Worm (Caenorhabditis elegans) whole organism, L1 larva: ENCODE data around the gene Y37D8A.26.

Source experiments
- C04F5.9 ChIP-seq: sonication (generic microtip); optimal IDR thresholded peaks from 2 replicates; lab custom pipeline; 2016; ENCODE audit warnings: missing genetic modification characterization, missing compliant biosample characterization
- C16A3.4 ChIP-seq: fragments of 150-350 bp; optimal IDR thresholded peaks from 2 replicates; lab custom pipeline; 2014; ENCODE audit warnings: missing biosample characterization, missing genetic modification characterization
- F16B12.6 ChIP-seq: fragments of 150-350 bp; optimal IDR thresholded peaks from 2 replicates; lab custom pipeline; 2014; ENCODE audit warnings: missing biosample characterization, missing genetic modification characterization
- aha-1 ChIP-seq: fragments of 150-350 bp; optimal IDR thresholded peaks from 2 replicates; lab custom pipeline; 2014; ENCODE audit warnings: missing biosample characterization, missing genetic modification characterization
- alr-1 ChIP-seq: fragments of 200-800 bp; sonication (Bioruptor generic); optimal IDR thresholded peaks from 2 replicates; lab custom pipeline; 2018; ENCODE audit warnings: borderline replicate concordance, mild to moderate bottlenecking, missing genetic modification characterization, missing compliant biosample characterization
- aly-2 ChIP-seq: fragments of 150-350 bp; optimal IDR thresholded peaks from 2 replicates; lab custom pipeline; 2014; ENCODE audit warnings: missing biosample characterization, missing genetic modification characterization
- ama-1 ChIP-seq: fragments of 150-350 bp; optimal IDR thresholded peaks from 2 replicates; lab custom pipeline; 2014
- blmp-1 ChIP-seq: fragments of 150-350 bp; optimal IDR thresholded peaks from 2 replicates; lab custom pipeline; 2014; ENCODE audit warnings: missing biosample characterization, missing genetic modification characterization
- ceh-63 ChIP-seq: fragments of 200-800 bp; sonication (Bioruptor generic); optimal IDR thresholded peaks from 2 replicates; lab custom pipeline; 2018; ENCODE audit warnings: mild to moderate bottlenecking, missing genetic modification characterization, missing compliant biosample characterization
- ceh-82 ChIP-seq, 3 experiments: fragments of 150-350 bp in 1 of 3; sonication (generic microtip) in 2 of 3; optimal IDR thresholded peaks; 2 replicates each; lab custom pipeline; 2014 to 2017; ENCODE audit warnings: missing biosample characterization in 3 of 3, missing genetic modification characterization in 3 of 3
- ceh-90 ChIP-seq: sonication (generic microtip); optimal IDR thresholded peaks from 2 replicates; lab custom pipeline; 2016; ENCODE audit warnings: missing genetic modification characterization, missing compliant biosample characterization
- dpl-1 ChIP-seq, 3 experiments: fragments of 150-350 bp in 2 of 3; sonication (generic microtip) in 1 of 3; optimal IDR thresholded peaks; 2 replicates each; lab custom pipeline; 2014 to 2017; ENCODE audit warnings: missing biosample characterization in 3 of 3, missing genetic modification characterization in 3 of 3, missing genetic modification reagents in 3 of 3
- dsc-1 ChIP-seq: sonication (generic microtip); optimal IDR thresholded peaks from 2 replicates; lab custom pipeline; 2016; ENCODE audit warnings: mild to moderate bottlenecking, missing genetic modification characterization, missing compliant biosample characterization
- efl-3 ChIP-seq: fragments of 200-800 bp; sonication (Bioruptor generic); optimal IDR thresholded peaks from 2 replicates; lab custom pipeline; 2018; ENCODE audit warnings: mild to moderate bottlenecking, missing genetic modification characterization, missing compliant biosample characterization
- egl-13 ChIP-seq: sonication (generic microtip); optimal IDR thresholded peaks from 2 replicates; lab custom pipeline; 2016; ENCODE audit warnings: missing genotype, missing genetic modification reagents, missing genetic modification characterization, missing compliant biosample characterization
- egl-27 ChIP-seq, 2 experiments: fragments of 150-350 bp in 1 of 2; sonication (generic microtip); optimal IDR thresholded peaks; 3 replicates each; lab custom pipeline; 2017 to 2018; ENCODE audit warnings: missing biosample characterization in 2 of 2, missing genetic modification characterization in 2 of 2, missing genetic modification reagents in 2 of 2
- elt-2 ChIP-seq: sonication (generic microtip); optimal IDR thresholded peaks from 2 replicates; lab custom pipeline; 2016; ENCODE audit warnings: missing genetic modification characterization, mild to moderate bottlenecking, inconsistent platforms, missing compliant biosample characterization, missing genetic modification reagents
- grh-1 ChIP-seq: fragments of 200-800 bp; sonication (Bioruptor generic); IDR thresholded peaks from 2 replicates; pipeline ENCODE4 v1.3.6; 2022; ENCODE audit warnings: missing genetic modification reagents, missing genetic modification characterization, missing compliant biosample characterization
- hlh-4 ChIP-seq: sonication (generic microtip); optimal IDR thresholded peaks from 2 replicates; lab custom pipeline; 2016; ENCODE audit warnings: mild to moderate bottlenecking, missing genetic modification characterization, missing compliant biosample characterization
- hpl-2 ChIP-seq: fragments of 150-350 bp; optimal IDR thresholded peaks from 2 replicates; lab custom pipeline; 2014; ENCODE audit warnings: missing biosample characterization, missing genetic modification reagents, missing genetic modification characterization
- isw-1 ChIP-seq: fragments of 200-800 bp; sonication (Bioruptor generic); IDR thresholded peaks from 2 replicates; pipeline ENCODE4 v1.3.6; 2022; ENCODE audit warnings: missing genetic modification characterization, missing compliant biosample characterization
- jun-1 ChIP-seq: fragments of 150-350 bp; optimal IDR thresholded peaks from 2 replicates; lab custom pipeline; 2014; ENCODE audit warnings: missing biosample characterization, missing genetic modification reagents, missing genetic modification characterization
- lin-13 ChIP-seq: fragments of 150-350 bp; optimal IDR thresholded peaks from 2 replicates; lab custom pipeline; 2014; ENCODE audit warnings: missing biosample characterization, missing genetic modification reagents, missing genetic modification characterization
- lin-35 ChIP-seq, 2 experiments: fragments of 150-350 bp; optimal IDR thresholded peaks; 2 replicates each; lab custom pipeline; 2014; ENCODE audit warnings: missing biosample characterization in 2 of 2, missing genetic modification characterization in 2 of 2, missing genetic modification reagents in 2 of 2
- lir-3 ChIP-seq: sonication (generic microtip); optimal IDR thresholded peaks from 2 replicates; lab custom pipeline; 2016; ENCODE audit warnings: mild to moderate bottlenecking, missing genetic modification characterization, moderate library complexity, missing compliant biosample characterization; ENCODE audit not compliant: poor library complexity
- mdl-1 ChIP-seq, 2 experiments: fragments of 150-350 bp; optimal IDR thresholded peaks; 2 replicates each; lab custom pipeline; 2014 to 2017; ENCODE audit warnings: missing biosample characterization in 2 of 2, missing genetic modification characterization in 2 of 2, inconsistent platforms in 1 of 2
- nhr-12 ChIP-seq: sonication (generic microtip); optimal IDR thresholded peaks from 2 replicates; lab custom pipeline; 2017; ENCODE audit warnings: missing biosample characterization, missing genetic modification characterization
- nhr-19 ChIP-seq: fragments of 200-800 bp; sonication (Bioruptor generic); conservative IDR thresholded peaks from 2 replicates; pipeline ENCODE4 v1.3.6; 2022; ENCODE audit warnings: missing genetic modification characterization, missing compliant biosample characterization
- nhr-20 ChIP-seq: sonication (generic microtip); optimal IDR thresholded peaks from 2 replicates; lab custom pipeline; 2016; ENCODE audit warnings: mild to moderate bottlenecking, missing genetic modification characterization, missing compliant biosample characterization
- nhr-237 ChIP-seq: fragments of 150-350 bp; optimal IDR thresholded peaks from 2 replicates; lab custom pipeline; 2014; ENCODE audit warnings: missing biosample characterization, missing genetic modification characterization
- nhr-28 ChIP-seq: fragments of 150-350 bp; optimal IDR thresholded peaks from 2 replicates; lab custom pipeline; 2014; ENCODE audit warnings: missing biosample characterization, missing genetic modification characterization
- nhr-47 ChIP-seq: sonication (generic microtip); optimal IDR thresholded peaks from 2 replicates; lab custom pipeline; 2016; ENCODE audit warnings: mild to moderate bottlenecking, missing genetic modification characterization, moderate library complexity, missing compliant biosample characterization
- nhr-71 ChIP-seq: sonication (generic microtip); optimal IDR thresholded peaks from 2 replicates; lab custom pipeline; 2016; ENCODE audit warnings: mild to moderate bottlenecking, missing genetic modification characterization, moderate library complexity, missing compliant biosample characterization
- nhr-76 ChIP-seq: sonication (generic microtip); optimal IDR thresholded peaks from 2 replicates; lab custom pipeline; 2017; ENCODE audit warnings: missing biosample characterization, missing genetic modification characterization
- nhr-77 ChIP-seq: fragments of 150-350 bp; optimal IDR thresholded peaks from 2 replicates; lab custom pipeline; 2014; ENCODE audit warnings: missing biosample characterization, missing genetic modification characterization
- nhr-84 ChIP-seq: sonication (generic microtip); optimal IDR thresholded peaks from 2 replicates; lab custom pipeline; 2017; ENCODE audit warnings: missing biosample characterization, missing genetic modification characterization
- nhr-85 ChIP-seq: sonication (generic microtip); peaks from one replicate; lab custom pipeline; 2016; ENCODE audit warnings: missing genetic modification characterization, inconsistent platforms, missing compliant biosample characterization
- nhr-90 ChIP-seq: sonication (generic microtip); optimal IDR thresholded peaks from 2 replicates; lab custom pipeline; 2016; ENCODE audit warnings: mild to moderate bottlenecking, missing genetic modification characterization, missing compliant biosample characterization; ENCODE audit not compliant: poor library complexity
- pag-3 ChIP-seq: sonication (generic microtip); optimal IDR thresholded peaks from 2 replicates; lab custom pipeline; 2017; ENCODE audit warnings: missing genetic modification characterization, mild to moderate bottlenecking, missing compliant biosample characterization, antibody characterized with exemption, borderline replicate concordance; ENCODE audit not compliant: insufficient read depth
- pax-3 ChIP-seq: fragments of 200-800 bp; sonication (Bioruptor generic); optimal IDR thresholded peaks from 2 replicates; lab custom pipeline; 2018; ENCODE audit warnings: mild to moderate bottlenecking, missing genetic modification characterization, moderate library complexity, missing compliant biosample characterization
- pqm-1 ChIP-seq: sonication (generic microtip); optimal IDR thresholded peaks from 3 replicates; lab custom pipeline; 2017; ENCODE audit warnings: missing biosample characterization, missing genetic modification characterization
- rnt-1 ChIP-seq: sonication (generic microtip); optimal IDR thresholded peaks from 2 replicates; lab custom pipeline; 2016; ENCODE audit warnings: mild to moderate bottlenecking, missing genetic modification characterization, moderate library complexity, missing compliant biosample characterization
- snpc-4 ChIP-seq: fragments of 150-350 bp; optimal IDR thresholded peaks from 2 replicates; lab custom pipeline; 2014; ENCODE audit warnings: missing biosample characterization, missing genetic modification characterization
- snu-23 ChIP-seq: sonication (generic microtip); optimal IDR thresholded peaks from 2 replicates; lab custom pipeline; 2016; ENCODE audit warnings: missing genetic modification characterization, missing compliant biosample characterization
- sox-4 ChIP-seq: sonication (generic microtip); optimal IDR thresholded peaks from 2 replicates; lab custom pipeline; 2016; ENCODE audit warnings: missing genetic modification characterization, missing compliant biosample characterization
- sup-37 ChIP-seq: fragments of 200-800 bp; sonication (Bioruptor generic); optimal IDR thresholded peaks from 2 replicates; lab custom pipeline; 2018; ENCODE audit warnings: mild to moderate bottlenecking, missing genetic modification characterization, missing compliant biosample characterization
- tlp-1 ChIP-seq: fragments of 150-350 bp; optimal IDR thresholded peaks from 2 replicates; lab custom pipeline; 2014; ENCODE audit warnings: missing biosample characterization, missing genetic modification characterization
- unc-62 ChIP-seq: fragments of 150-350 bp; optimal IDR thresholded peaks from 2 replicates; lab custom pipeline; 2014; ENCODE audit warnings: missing biosample characterization, missing genetic modification reagents, missing genetic modification characterization
- unc-86 ChIP-seq: sonication (generic microtip); optimal IDR thresholded peaks from 2 replicates; lab custom pipeline; 2016; ENCODE audit warnings: missing genetic modification characterization, missing compliant biosample characterization
- unc-98 ChIP-seq: fragments of 200-800 bp; sonication (Bioruptor generic); IDR thresholded peaks from 2 replicates; pipeline ENCODE4 v1.3.6; 2022; ENCODE audit warnings: missing genetic modification characterization, missing compliant biosample characterization
- vab-15 ChIP-seq: sonication (generic microtip); optimal IDR thresholded peaks from 2 replicates; lab custom pipeline; 2017; ENCODE audit warnings: missing genotype, mild to moderate bottlenecking, missing genetic modification characterization, missing compliant biosample characterization
- zag-1 ChIP-seq: fragments of 150-350 bp; optimal IDR thresholded peaks from 2 replicates; lab custom pipeline; 2014; ENCODE audit warnings: missing biosample characterization, missing genetic modification characterization
- ztf-11 ChIP-seq, 2 experiments: sonication (generic microtip); optimal IDR thresholded peaks; 2 replicates each; lab custom pipeline; 2016 to 2017; ENCODE audit warnings: missing genetic modification characterization in 2 of 2, missing biosample characterization in 1 of 2, missing compliant biosample characterization in 1 of 2
- ztf-4 ChIP-seq: fragments of 150-350 bp; optimal IDR thresholded peaks from 2 replicates; lab custom pipeline; 2014; ENCODE audit warnings: missing biosample characterization, missing genetic modification characterization

The Y37D8A.26 gene

ce11 chrIII:12838913-12839366 is 17.6 kb downstream of the Y37D8A.26 start, which contains the start of gene Y37D8A.4:
Gene Y37D8A.4, minus strand, starts transcription at chrIII:12838963.
- TF ChIP-seq rnt-1 (tag; lab: Kevin White, UChicago) (no peak), snu-23 (GFP tag; lab: Kevin White, UChicago) (peak; percentile 14), aly-2 (no peak), nhr-20 (tag; lab: Kevin White, UChicago) (peak; percentile 21), ceh-63 (GFP tag; lab: Kevin White, UChicago) (no peak), dpl-1 (GFP tag; optimal IDR thresholded peaks at IDR 0.05; lab: Kevin White, UChicago) (no peak), elt-2 (tag; lab: Kevin White, UChicago) (peak; percentile 22), unc-62 (GFP tag; lab: Kevin White, UChicago) (no peak), nhr-28 (tag; lab: Kevin White, UChicago) (no peak), ama-1 (no peak), grh-1 (GFP tag; lab: Robert Waterston, UW) (no peak), snpc-4 (tag; lab: Kevin White, UChicago) (no peak), egl-13 (no peak), lin-35 (GFP tag; optimal IDR thresholded peaks at IDR 0.05; lab: Kevin White, UChicago) (peak in 1 of 2 experiments; percentile 49), C04F5.9 (no peak), nhr-19 (GFP tag; lab: Robert Waterston, UW) (peak; percentile 50), ceh-82 (tag; optimal IDR thresholded peaks at IDR 0.05; lab: Kevin White, UChicago) (no peak), ztf-11 (tag; optimal IDR thresholded peaks at IDR 0.05; lab: Kevin White, UChicago) (no peak), vab-15 (peak; percentile 13), dsc-1 (no peak), nhr-71 (peak; percentile 38), unc-98 (GFP tag; lab: Robert Waterston, UW) (no peak), pax-3 (tag; lab: Kevin White, UChicago) (peak; percentile 31), unc-86 (tag; lab: Kevin White, UChicago) (no peak), nhr-77 (tag; lab: Kevin White, UChicago) (no peak), tlp-1 (tag; lab: Kevin White, UChicago) (no peak), lin-13 (GFP tag; lab: Kevin White, UChicago) (peak; percentile 4), ceh-90 (tag; lab: Kevin White, UChicago) (no peak), pag-3 (tag; lab: Kevin White, UChicago) (no peak), aha-1 (no peak), egl-27 (tag; optimal IDR thresholded peaks at IDR 0.05; lab: Kevin White, UChicago) (no peak), ztf-4 (no peak), efl-3 (GFP tag; lab: Kevin White, UChicago) (no peak), pqm-1 (no peak), hpl-2 (GFP tag; lab: Kevin White, UChicago) (no peak), nhr-84 (tag; lab: Kevin White, UChicago) (no peak), nhr-47 (tag; lab: Kevin White, UChicago) (no peak), mdl-1 (tag; optimal IDR thresholded peaks at IDR 0.05; lab: Kevin White, UChicago) (peak in 1 of 2 experiments; percentile 81), lir-3 (tag; lab: Kevin White, UChicago) (no peak), C16A3.4 (no peak), sox-4 (tag; lab: Kevin White, UChicago) (no peak), nhr-237 (tag; lab: Kevin White, UChicago) (no peak), zag-1 (tag; lab: Kevin White, UChicago) (no peak), hlh-4 (tag; lab: Kevin White, UChicago) (no peak), nhr-12 (no peak), nhr-90 (tag; lab: Kevin White, UChicago) (no peak), isw-1 (GFP tag; lab: Robert Waterston, UW) (no peak), nhr-85 (tag; lab: Kevin White, UChicago) (peak; percentile 90), sup-37 (no peak), blmp-1 (tag; lab: Kevin White, UChicago) (peak; percentile 58), nhr-76 (tag; lab: Kevin White, UChicago) (no peak), alr-1 (tag; lab: Kevin White, UChicago) (no peak), jun-1 (tag; lab: Kevin White, UChicago) (no peak), F16B12.6 (tag; lab: Kevin White, UChicago) (no peak)
